Fruit fly (Drosophila melanogaster) whole organism, embryonic: Measurements from ENCODE around the gene Phb1.
A peak's percentile ranks its signal among the peaks of the same experiment; 100 is the strongest.

ENCODE experiments used
- BtbVII ChIP-seq: fragments of 200-800 bp; sonication (Bioruptor generic); optimal IDR thresholded peaks from 3 replicates; lab custom pipeline; 2017; ENCODE audit warnings: missing biosample characterization, mild to moderate bottlenecking, missing genetic modification characterization
- CG10209 ChIP-seq: fragments of 200-800 bp; sonication (Bioruptor generic); optimal IDR thresholded peaks from 3 replicates; lab custom pipeline; 2017; ENCODE audit warnings: missing biosample characterization, mild to moderate bottlenecking, missing genetic modification characterization, missing genetic modification reagents
- CG11696 ChIP-seq: fragments of 200-800 bp; sonication (Bioruptor generic); IDR thresholded peaks from 2 replicates; pipeline ENCODE4 v1.3.6; 2022; ENCODE audit warnings: missing biosample characterization, missing genetic modification characterization
- CG12391 ChIP-seq: fragments of 200-800 bp; sonication (Bioruptor generic); optimal IDR thresholded peaks from 3 replicates; lab custom pipeline; 2018; ENCODE audit warnings: missing biosample characterization, mild to moderate bottlenecking, missing genetic modification characterization, moderate library complexity
- CG13894 ChIP-seq: fragments of 200-800 bp; sonication (Bioruptor generic); optimal IDR thresholded peaks from 3 replicates; lab custom pipeline; 2018; ENCODE audit warnings: missing biosample characterization, mild to moderate bottlenecking, missing genetic modification characterization, moderate library complexity
- CG14667 ChIP-seq: fragments of 200-800 bp; sonication (Bioruptor generic); IDR thresholded peaks from 2 replicates; pipeline ENCODE4 v1.3.6; 2022; ENCODE audit warnings: missing biosample characterization, missing genetic modification characterization
- CG14860 ChIP-seq: fragments of 200-800 bp; sonication (Bioruptor generic); IDR thresholded peaks from 3 replicates; pipeline ENCODE4 v1.3.6; 2022; ENCODE audit warnings: missing biosample characterization, missing genetic modification characterization; ENCODE audit not compliant: partially characterized antibody
- CG16815 ChIP-seq: fragments of 200-800 bp; sonication (Bioruptor generic); optimal IDR thresholded peaks from 3 replicates; lab custom pipeline; 2017; ENCODE audit warnings: missing biosample characterization, mild to moderate bottlenecking, missing genetic modification characterization
- CG17328 ChIP-seq: fragments of 200-800 bp; sonication (Bioruptor generic); IDR thresholded peaks from 2 replicates; pipeline ENCODE4 v1.3.6; 2022; ENCODE audit warnings: missing biosample characterization, missing genetic modification characterization
- CG17361 ChIP-seq: fragments of 200-800 bp; sonication (Bioruptor generic); IDR thresholded peaks from 3 replicates; pipeline ENCODE4 v1.3.6; 2022; ENCODE audit warnings: missing biosample characterization, missing genetic modification characterization
- CG1792 ChIP-seq: fragments of 200-800 bp; sonication (Bioruptor generic); optimal IDR thresholded peaks from 2 replicates; lab custom pipeline; 2016; ENCODE audit warnings: missing biosample characterization, missing genetic modification characterization
- CG18619 ChIP-seq: fragments of 200-800 bp; sonication (Bioruptor generic); optimal IDR thresholded peaks from 3 replicates; lab custom pipeline; 2017; ENCODE audit warnings: missing biosample characterization, mild to moderate bottlenecking, missing genetic modification characterization
- CG2120 ChIP-seq: fragments of 200-800 bp; sonication (Bioruptor generic); optimal IDR thresholded peaks from 3 replicates; lab custom pipeline; 2016; ENCODE audit warnings: missing biosample characterization, missing genetic modification characterization
- CG2129 ChIP-seq: fragments of 200-800 bp; sonication (Bioruptor generic); IDR thresholded peaks from 2 replicates; pipeline ENCODE4 v1.3.6; 2022; ENCODE audit warnings: missing biosample characterization, missing genetic modification characterization; ENCODE audit not compliant: partially characterized antibody
- CG2199 ChIP-seq: fragments of 200-800 bp; sonication (Bioruptor generic); IDR thresholded peaks from 3 replicates; pipeline ENCODE4 v1.3.6; 2022; ENCODE audit warnings: missing biosample characterization, missing genetic modification characterization
- CG2202 ChIP-seq: fragments of 200-800 bp; sonication (Bioruptor generic); optimal IDR thresholded peaks from 2 replicates; lab custom pipeline; 2018; ENCODE audit warnings: missing biosample characterization, mild to moderate bottlenecking, missing genetic modification characterization
- CG3065 ChIP-seq: fragments of 200-800 bp; sonication (Bioruptor generic); optimal IDR thresholded peaks from 2 replicates; lab custom pipeline; 2016; ENCODE audit warnings: missing biosample characterization, missing genetic modification characterization
- CG33213 ChIP-seq: fragments of 200-800 bp; sonication (Bioruptor generic); optimal IDR thresholded peaks from 3 replicates; lab custom pipeline; 2016; ENCODE audit warnings: missing biosample characterization, missing genetic modification characterization
- CG3726 ChIP-seq: fragments of 200-800 bp; sonication (Bioruptor generic); IDR thresholded peaks from 3 replicates; pipeline ENCODE4, ENCODE4 v1.3.6; 2022; ENCODE audit warnings: missing biosample characterization, missing genetic modification characterization
- CG4360 ChIP-seq: fragments of 200-800 bp; sonication (Bioruptor generic); IDR thresholded peaks from 2 replicates; pipeline ENCODE4 v1.3.6; 2022; ENCODE audit warnings: missing biosample characterization, missing genetic modification characterization
- CG7271 ChIP-seq: fragments of 200-800 bp; sonication (Bioruptor generic); optimal IDR thresholded peaks from 2 replicates; lab custom pipeline; 2018; ENCODE audit warnings: missing biosample characterization, mild to moderate bottlenecking, missing genetic modification characterization, moderate library complexity
- CG7745 ChIP-seq: fragments of 200-800 bp; sonication (Bioruptor generic); optimal IDR thresholded peaks from 2 replicates; lab custom pipeline; 2018; ENCODE audit warnings: missing biosample characterization, mild to moderate bottlenecking, missing genetic modification characterization, moderate library complexity
- CG8765 ChIP-seq: fragments of 200-800 bp; sonication (Bioruptor generic); IDR thresholded peaks from 2 replicates; pipeline ENCODE4 v1.3.6; 2022; ENCODE audit warnings: missing biosample characterization, missing genetic modification characterization
- D19A ChIP-seq: fragments of 200-800 bp; optimal IDR thresholded peaks from 3 replicates; lab custom pipeline; 2019; ENCODE audit warnings: missing biosample characterization, mild to moderate bottlenecking, missing genetic modification characterization, moderate library complexity
- Elba2 ChIP-seq: fragments of 200-800 bp; sonication (Bioruptor generic); optimal IDR thresholded peaks from 3 replicates; lab custom pipeline; 2016; ENCODE audit warnings: missing biosample characterization, missing genetic modification characterization
- Ets65A ChIP-seq: fragments of 200-800 bp; sonication (Bioruptor generic); peaks from one replicate; lab custom pipeline; 2016; ENCODE audit warnings: missing biosample characterization, missing genetic modification characterization
- HHEX ChIP-seq: fragments of 200-800 bp; sonication (Bioruptor generic); optimal IDR thresholded peaks from 3 replicates; lab custom pipeline; 2017; ENCODE audit warnings: missing biosample characterization, mild to moderate bottlenecking, missing genetic modification characterization, missing genetic modification reagents
- HLH54F ChIP-seq: fragments of 200-800 bp; sonication (Bioruptor generic); optimal IDR thresholded peaks from 3 replicates; lab custom pipeline; 2016; ENCODE audit warnings: missing biosample characterization, missing genetic modification characterization
- HmgD ChIP-seq: fragments of 200-800 bp; sonication (Bioruptor generic); optimal IDR thresholded peaks from 3 replicates; lab custom pipeline; 2016; ENCODE audit warnings: missing biosample characterization, missing genetic modification characterization
- Meics ChIP-seq: fragments of 200-800 bp; sonication (Bioruptor generic); optimal IDR thresholded peaks from 2 replicates; lab custom pipeline; 2017; ENCODE audit warnings: missing biosample characterization, mild to moderate bottlenecking, missing genetic modification characterization
- Side ChIP-seq: fragments of 200-800 bp; sonication (Bioruptor generic); optimal IDR thresholded peaks from 2 replicates; lab custom pipeline; 2016; ENCODE audit warnings: missing biosample characterization, missing genetic modification characterization
- Sry-β ChIP-seq: fragments of 200-800 bp; sonication (Bioruptor generic); optimal IDR thresholded peaks from 2 replicates; lab custom pipeline; 2018; ENCODE audit warnings: missing biosample characterization, mild to moderate bottlenecking, missing genetic modification characterization, moderate library complexity
- Xbp1 ChIP-seq: fragments of 200-800 bp; sonication (Bioruptor generic); optimal IDR thresholded peaks from 3 replicates; lab custom pipeline; 2016; ENCODE audit warnings: missing biosample characterization, mild to moderate bottlenecking, missing genetic modification characterization
- ac ChIP-seq: fragments of 200-800 bp; sonication (Bioruptor generic); optimal IDR thresholded peaks from 3 replicates; lab custom pipeline; 2017; ENCODE audit warnings: missing biosample characterization, mild to moderate bottlenecking, missing genetic modification characterization
- az2 ChIP-seq: fragments of 200-800 bp; sonication (Bioruptor generic); optimal IDR thresholded peaks from 3 replicates; lab custom pipeline; 2016; ENCODE audit warnings: missing biosample characterization, missing genetic modification characterization
- bcd ChIP-seq: fragments of 200-800 bp; sonication (Bioruptor generic); optimal IDR thresholded peaks from 2 replicates; lab custom pipeline; 2017; ENCODE audit warnings: missing biosample characterization, mild to moderate bottlenecking, missing genetic modification characterization
- chif ChIP-seq, 2 experiments: fragments of 200-800 bp; sonication (Bioruptor generic); optimal IDR thresholded peaks; 3 replicates each; lab custom pipeline; 2016; ENCODE audit warnings: missing biosample characterization in 2 of 2, missing genetic modification characterization in 2 of 2
- dm ChIP-seq: fragments of 200-800 bp; sonication (Bioruptor generic); optimal IDR thresholded peaks from 3 replicates; lab custom pipeline; 2016; ENCODE audit warnings: missing biosample characterization, missing genetic modification characterization
- gfzf ChIP-seq: fragments of 200-800 bp; sonication (Bioruptor generic); optimal IDR thresholded peaks from 2 replicates; lab custom pipeline; 2016; ENCODE audit warnings: missing biosample characterization, mild to moderate bottlenecking, missing genetic modification characterization, moderate library complexity
- her ChIP-seq: fragments of 200-800 bp; sonication (Bioruptor generic); optimal IDR thresholded peaks from 2 replicates; lab custom pipeline; 2016; ENCODE audit warnings: missing biosample characterization, missing genetic modification characterization
- inv ChIP-seq: fragments of 200-800 bp; sonication (Bioruptor generic); IDR thresholded peaks from 2 replicates; pipeline ENCODE4 v1.3.6; 2022; ENCODE audit warnings: missing biosample characterization, missing genetic modification characterization; ENCODE audit not compliant: partially characterized antibody
- jing ChIP-seq: fragments of 200-800 bp; sonication (Bioruptor generic); optimal IDR thresholded peaks from 2 replicates; lab custom pipeline; 2018; ENCODE audit warnings: missing biosample characterization, mild to moderate bottlenecking, missing genetic modification characterization
- org-1 ChIP-seq: fragments of 200-800 bp; sonication (Bioruptor generic); optimal IDR thresholded peaks from 2 replicates; lab custom pipeline; 2017; ENCODE audit warnings: missing biosample characterization, missing genetic modification characterization
- phol ChIP-seq: fragments of 200-800 bp; sonication (Bioruptor generic); optimal IDR thresholded peaks from 3 replicates; lab custom pipeline; 2018; ENCODE audit warnings: missing biosample characterization, mild to moderate bottlenecking, missing genetic modification characterization, moderate library complexity
- so ChIP-seq: fragments of 200-800 bp; sonication (Bioruptor generic); IDR thresholded peaks from 3 replicates; pipeline ENCODE4 v1.3.6; 2022; ENCODE audit warnings: missing biosample characterization, missing genetic modification characterization
- sob ChIP-seq: fragments of 200-800 bp; sonication (Bioruptor generic); IDR thresholded peaks from 2 replicates; pipeline ENCODE4 v1.3.6; 2022; ENCODE audit warnings: missing biosample characterization, missing genetic modification characterization
- sqz ChIP-seq: fragments of 200-800 bp; sonication (Bioruptor generic); optimal IDR thresholded peaks from 3 replicates; lab custom pipeline; 2018; ENCODE audit warnings: missing biosample characterization, mild to moderate bottlenecking, missing genetic modification characterization
- tgo ChIP-seq: fragments of 200-800 bp; sonication (Bioruptor generic); IDR thresholded peaks from 3 replicates; pipeline ENCODE4 v1.3.6; 2022; ENCODE audit warnings: missing biosample characterization, missing genetic modification characterization
- wor ChIP-seq: fragments of 200-800 bp; sonication (Bioruptor generic); IDR thresholded peaks from 2 replicates; pipeline ENCODE4 v1.3.6; 2022; ENCODE audit warnings: missing biosample characterization, missing genetic modification characterization

Gene Phb1

DNA sequence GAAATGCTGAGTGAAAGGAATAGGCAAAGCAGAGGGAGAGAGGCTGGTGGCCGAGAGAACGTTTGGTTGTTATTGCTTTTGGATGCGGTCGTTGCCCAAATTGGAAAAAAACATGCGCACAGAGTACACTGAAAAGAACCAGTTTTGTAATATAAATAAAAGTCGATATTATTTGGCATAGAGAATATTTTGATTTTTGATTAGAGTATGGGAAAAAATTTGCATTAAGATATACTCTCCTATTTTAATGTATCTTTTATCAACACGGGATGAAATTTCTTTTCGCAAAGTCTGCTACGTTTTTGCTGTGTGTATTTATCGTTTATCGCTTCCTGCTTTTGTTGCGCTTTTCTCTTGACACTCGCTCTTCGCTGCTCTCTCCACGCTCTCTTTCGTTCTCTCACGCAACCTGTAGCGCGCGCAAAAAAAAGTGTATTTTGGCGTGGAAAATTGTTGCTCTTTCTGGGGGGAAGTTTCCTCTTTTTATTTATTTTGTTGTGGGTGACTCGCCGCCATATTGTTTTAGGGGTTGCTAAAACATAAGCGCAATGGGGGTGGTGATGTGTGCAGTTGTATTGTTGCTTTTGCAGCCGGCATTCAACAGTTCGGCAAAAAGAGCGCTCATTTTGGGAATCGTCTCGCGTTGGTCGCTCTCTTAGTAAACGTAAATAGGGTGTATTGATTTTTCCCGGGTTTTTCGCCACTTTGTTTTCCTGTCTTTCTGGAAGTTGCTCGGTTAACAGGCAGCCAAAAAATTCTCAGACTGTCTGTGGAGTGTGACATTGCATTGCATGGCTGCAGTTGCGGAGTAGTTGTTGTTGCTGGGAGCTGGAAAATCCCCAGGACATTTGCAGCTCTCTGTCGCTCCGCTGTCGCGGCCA, 41.5 kb upstream of the Phb1 start (continued):
- TF ChIP-seq CG10209 (GFP tag; lab: Kevin White, UChicago) (peak; percentile 96), dm (GFP tag; lab: Kevin White, UChicago) (peak; percentile 87), CG17328 (peak; percentile 98), CG2120 (GFP tag; lab: Kevin White, UChicago) (peak; percentile 97), CG11696 (peak; percentile 94), CG3065 (GFP tag; lab: Kevin White, UChicago) (peak; percentile 85), sob (peak; percentile 96), CG8765 (peak; percentile 92), inv (GFP tag; lab: Robert Waterston, UW) (no peak), CG7271 (tag; lab: Kevin White, UChicago) (peak; percentile 93), CG2202 (tag; lab: Kevin White, UChicago) (peak; percentile 92), wor (peak; percentile 96), CG7745 (tag; lab: Kevin White, UChicago) (peak; percentile 76), Ets65A (peak; percentile 97), CG12391 (peak; percentile 97), HmgD (peak; percentile 67), CG14860 (GFP tag; lab: Robert Waterston, UW) (no peak), HLH54F (peak; percentile 82), CG16815 (GFP tag; lab: Kevin White, UChicago) (peak; percentile 89), HHEX (GFP tag; lab: Kevin White, UChicago) (peak; percentile 97), Meics (peak; percentile 98), BtbVII (GFP tag; lab: Kevin White, UChicago) (peak; percentile 97), CG13894 (tag; lab: Kevin White, UChicago) (peak; percentile 93), CG2199 (GFP tag; lab: Robert Waterston, UW) (peak; percentile 97), D19A (tag; lab: Kevin White, UChicago) (peak; percentile 92), Sry-β (GFP tag; lab: Kevin White, UChicago) (peak; percentile 36), her (GFP tag; lab: Kevin White, UChicago) (peak; percentile 91), bcd (GFP tag; lab: Kevin White, UChicago) (peak; percentile 96), CG18619 (GFP tag; lab: Kevin White, UChicago) (peak; percentile 95), gfzf (GFP tag; lab: Kevin White, UChicago) (peak; percentile 7), tgo (GFP tag; lab: Robert Waterston, UW) (peak; percentile 97), chif (GFP tag; optimal IDR thresholded peaks at IDR 0.05; lab: Kevin White, UChicago) (peak; percentile 93 to 98), Side (peak; percentile 96), CG1792 (peak; percentile 94), CG2129 (GFP tag; lab: Robert Waterston, UW) (no peak), org-1 (peak; percentile 95), jing (peak; percentile 90), sqz (GFP tag; lab: Kevin White, UChicago) (peak; percentile 98), CG14667 (peak; percentile 97), az2 (GFP tag; lab: Kevin White, UChicago) (peak; percentile 95), Xbp1 (GFP tag; lab: Kevin White, UChicago) (peak; percentile 98), phol (peak; percentile 97), CG3726 (GFP tag; lab: Robert Waterston, UW) (peak; percentile 96), so (GFP tag; lab: Robert Waterston, UW) (peak; percentile 97), Elba2 (GFP tag; lab: Kevin White, UChicago) (peak; percentile 54), CG33213 (GFP tag; lab: Kevin White, UChicago) (peak; percentile 86), CG17361 (peak; percentile 97), CG4360 (GFP tag; lab: Robert Waterston, UW) (peak; percentile 80), ac (GFP tag; lab: Kevin White, UChicago) (peak; percentile 71)
